Worm (Caenorhabditis elegans) whole organism, early embryonic: Measurements from ENCODE around the gene R02E4.3.

Source experiments
- B0310.2 ChIP-seq: sonication (generic microtip); optimal IDR thresholded peaks from 2 replicates; lab custom pipeline; 2016; ENCODE audit warnings: mild to moderate bottlenecking, missing genetic modification characterization, missing compliant biosample characterization
- ama-1 ChIP-seq: fragments of 150-350 bp; optimal IDR thresholded peaks from 2 replicates; lab custom pipeline; 2014
- ceh-13 ChIP-seq: fragments of 200-800 bp; sonication (Bioruptor generic); optimal IDR thresholded peaks from 2 replicates; lab custom pipeline; 2018; ENCODE audit warnings: mild to moderate bottlenecking, missing genetic modification characterization, missing compliant biosample characterization
- hmg-4 ChIP-seq: fragments of 200-800 bp; sonication (Bioruptor generic); optimal IDR thresholded peaks from 2 replicates; lab custom pipeline; 2018; ENCODE audit warnings: mild to moderate bottlenecking, missing genetic modification characterization, missing compliant biosample characterization
- hnd-1 ChIP-seq: sonication (generic microtip); optimal IDR thresholded peaks from 2 replicates; lab custom pipeline; 2016; ENCODE audit warnings: missing genetic modification characterization, missing compliant biosample characterization

DNA sequence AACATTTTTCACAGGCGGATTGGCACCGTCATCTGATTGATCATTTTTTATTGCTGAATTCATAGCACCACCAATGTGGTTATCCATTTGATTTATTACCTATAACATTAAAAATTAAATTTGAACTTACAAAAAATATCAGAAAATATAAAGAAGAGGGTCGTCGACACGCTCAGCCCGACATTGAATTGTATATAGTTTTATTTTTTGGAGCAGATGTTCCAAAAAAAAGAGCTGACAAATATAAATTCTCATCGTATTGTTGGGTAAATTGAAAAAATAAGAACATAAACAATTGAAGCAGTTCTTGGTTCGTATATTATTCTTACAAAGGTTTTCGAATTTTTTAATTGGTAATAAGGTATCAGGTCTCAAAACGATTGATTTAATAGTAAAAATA is 2.5 kb upstream of the R02E4.3 start, which contains the start of gene R02E4.1:
- TF ChIP-seq ama-1 (lab: Kevin White, UChicago), result no peak
- TF ChIP-seq B0310.2 (tag; lab: Kevin White, UChicago), result no peak
- TF ChIP-seq hmg-4 (GFP tag; lab: Kevin White, UChicago), result no peak
- no peak for TF ChIP-seq ceh-13 (GFP tag; lab: Kevin White, UChicago)
- TF ChIP-seq hnd-1 (tag; lab: Kevin White, UChicago), result no peak
